Worm (Caenorhabditis elegans) whole organism, young adult: Measurements from ENCODE around the gene rpl-33.

ENCODE experiments used
- B0019.2 ChIP-seq: fragments of 200-800 bp; sonication (Bioruptor generic); conservative IDR thresholded peaks from 2 replicates; pipeline ENCODE4 v1.3.6; 2022; ENCODE audit warnings: missing genetic modification reagents, missing genetic modification characterization, missing compliant biosample characterization
- B0336.3 ChIP-seq: fragments of 200-800 bp; sonication (Bioruptor generic); IDR thresholded peaks from 2 replicates; pipeline ENCODE4 v1.3.6; 2022; ENCODE audit warnings: missing genetic modification characterization, missing compliant biosample characterization
- C06A6.2 ChIP-seq: fragments of 200-800 bp; sonication (Bioruptor generic); conservative IDR thresholded peaks from 2 replicates; pipeline ENCODE4 v1.3.6; 2022; ENCODE audit warnings: missing genetic modification characterization, missing compliant biosample characterization
- F49E8.2 ChIP-seq: sonication (generic microtip); optimal IDR thresholded peaks from 3 replicates; lab custom pipeline; 2017; ENCODE audit warnings: missing genetic modification characterization, mild to moderate bottlenecking, missing compliant biosample characterization, antibody characterized with exemption, moderate library complexity; ENCODE audit not compliant: insufficient read depth
- F52B5.7 ChIP-seq: sonication (generic microtip); optimal IDR thresholded peaks from 2 replicates; lab custom pipeline; 2016; ENCODE audit warnings: mild to moderate bottlenecking, missing genetic modification characterization, missing compliant biosample characterization
- T26A5.8 ChIP-seq: sonication (generic microtip); optimal IDR thresholded peaks from 2 replicates; lab custom pipeline; 2016; ENCODE audit warnings: missing genetic modification characterization, missing compliant biosample characterization
- Y53F4B.3 ChIP-seq: fragments of 200-800 bp; sonication (Bioruptor generic); IDR thresholded peaks from 2 replicates; pipeline ENCODE4 v1.3.6; 2022; ENCODE audit warnings: missing genetic modification reagents, missing genetic modification characterization, missing compliant biosample characterization
- Y53G8AR.9 ChIP-seq: fragments of 200-800 bp; sonication (Bioruptor generic); conservative IDR thresholded peaks from 2 replicates; pipeline ENCODE4 v1.3.6; 2022; ENCODE audit warnings: missing genetic modification reagents, missing genetic modification characterization, missing compliant biosample characterization
- Y67H2A.10 ChIP-seq: fragments of 200-800 bp; sonication (Bioruptor generic); conservative IDR thresholded peaks from 2 replicates; pipeline ENCODE4 v1.3.6; 2022; ENCODE audit warnings: missing genetic modification reagents, missing genetic modification characterization, missing compliant biosample characterization
- ama-1 ChIP-seq, 3 experiments: fragments of 150-350 bp in 1 of 3; sonication (generic microtip) in 2 of 3; optimal IDR thresholded peaks; 2 replicates each; lab custom pipeline; 2014 to 2018; ENCODE audit warnings: missing biosample characterization in 2 of 3, missing genetic modification characterization in 2 of 3, missing genetic modification reagents in 2 of 3
- atf-7 ChIP-seq: sonication (generic microtip); optimal IDR thresholded peaks from 2 replicates; lab custom pipeline; 2017; ENCODE audit warnings: mild to moderate bottlenecking, missing genetic modification characterization, missing compliant biosample characterization
- athp-1 ChIP-seq: sonication (generic microtip); optimal IDR thresholded peaks from 2 replicates; lab custom pipeline; 2017; ENCODE audit warnings: mild to moderate bottlenecking, missing genetic modification characterization, missing compliant biosample characterization
- attf-5 ChIP-seq: fragments of 200-800 bp; sonication (Bioruptor generic); optimal IDR thresholded peaks from 2 replicates; lab custom pipeline; 2018; ENCODE audit warnings: mild to moderate bottlenecking, missing genetic modification characterization, missing compliant biosample characterization
- bed-1 ChIP-seq: fragments of 200-800 bp; sonication (Bioruptor generic); IDR thresholded peaks from 2 replicates; pipeline ENCODE4 v1.3.6; 2022; ENCODE audit warnings: missing genetic modification reagents, missing genetic modification characterization, missing compliant biosample characterization
- cebp-1 ChIP-seq, 2 experiments: fragments of 200-800 bp in 1 of 2; sonication (Bioruptor generic) in 1 of 2; sonication (generic microtip) in 1 of 2; IDR thresholded peaks in 1 of 2; optimal IDR thresholded peaks in 1 of 2; 2 replicates each; pipeline versions ENCODE4 v1.3.6 to Lab custom; 2017 to 2022; ENCODE audit warnings: missing compliant biosample characterization in 2 of 2, missing genetic modification characterization in 2 of 2, mild to moderate bottlenecking in 1 of 2, missing genetic modification reagents in 1 of 2, moderate library complexity in 1 of 2
- chd-7 ChIP-seq: sonication (generic microtip); optimal IDR thresholded peaks from 2 replicates; lab custom pipeline; 2016; ENCODE audit warnings: mild to moderate bottlenecking, missing genetic modification characterization, moderate library complexity, missing compliant biosample characterization
- die-1 ChIP-seq: sonication (generic microtip); optimal IDR thresholded peaks from 2 replicates; lab custom pipeline; 2016; ENCODE audit warnings: missing genotype, mild to moderate bottlenecking, missing genetic modification characterization, missing compliant biosample characterization
- egl-18 ChIP-seq: fragments of 200-800 bp; sonication (Bioruptor generic); IDR thresholded peaks from 2 replicates; pipeline ENCODE4 v1.3.6; 2022; ENCODE audit warnings: missing genetic modification reagents, missing genetic modification characterization, missing compliant biosample characterization
- gei-17 ChIP-seq: fragments of 200-800 bp; sonication (Bioruptor generic); optimal IDR thresholded peaks from 2 replicates; lab custom pipeline; 2018; ENCODE audit warnings: mild to moderate bottlenecking, missing genetic modification characterization, missing compliant biosample characterization
- him-1 ChIP-seq: sonication (generic microtip); optimal IDR thresholded peaks from 2 replicates; lab custom pipeline; 2016; ENCODE audit warnings: missing genotype, missing genetic modification reagents, missing genetic modification characterization, missing compliant biosample characterization
- hlh-26 ChIP-seq: fragments of 200-800 bp; sonication (Bioruptor generic); conservative IDR thresholded peaks from 2 replicates; pipeline ENCODE4 v1.3.6; 2022; ENCODE audit warnings: missing genetic modification reagents, missing genetic modification characterization, missing compliant biosample characterization
- hmg-20 ChIP-seq: fragments of 200-800 bp; sonication (Bioruptor generic); IDR thresholded peaks from 2 replicates; pipeline ENCODE4 v1.3.6; 2022; ENCODE audit warnings: missing genetic modification reagents, missing genetic modification characterization, missing compliant biosample characterization
- hrde-1 ChIP-seq: sonication (generic microtip); optimal IDR thresholded peaks from 2 replicates; lab custom pipeline; 2016; ENCODE audit warnings: missing genetic modification characterization, mild to moderate bottlenecking, missing compliant biosample characterization, moderate library complexity, missing genotype, missing genetic modification reagents, borderline replicate concordance
- hsf-1 ChIP-seq: fragments of 200-800 bp; sonication (Bioruptor generic); IDR thresholded peaks from 2 replicates; pipeline ENCODE4 v1.3.6; 2022; ENCODE audit warnings: missing genetic modification reagents, missing genetic modification characterization, missing compliant biosample characterization
- lag-1 ChIP-seq: fragments of 200-800 bp; sonication (Bioruptor generic); IDR thresholded peaks from 2 replicates; pipeline ENCODE4 v1.3.6; 2022; ENCODE audit warnings: missing genetic modification reagents, missing genetic modification characterization, missing compliant biosample characterization
- let-607 ChIP-seq, 2 experiments: fragments of 200-800 bp in 1 of 2; sonication (Bioruptor generic) in 1 of 2; sonication (generic microtip) in 1 of 2; optimal IDR thresholded peaks; 2 replicates each; lab custom pipeline; 2016 to 2018; ENCODE audit warnings: mild to moderate bottlenecking in 2 of 2, missing compliant biosample characterization in 2 of 2, missing genetic modification characterization in 2 of 2, moderate library complexity in 2 of 2, missing genotype in 1 of 2
- lin-26 ChIP-seq: fragments of 200-800 bp; sonication (Bioruptor generic); IDR thresholded peaks from 2 replicates; pipeline ENCODE4 v1.3.6; 2022; ENCODE audit warnings: missing genetic modification reagents, missing genetic modification characterization, missing compliant biosample characterization
- lin-35 ChIP-seq, 3 experiments: fragments of 150-350 bp in 2 of 3; sonication (generic microtip) in 1 of 3; optimal IDR thresholded peaks; 2 replicates each; lab custom pipeline; 2014 to 2018; ENCODE audit warnings: missing biosample characterization in 3 of 3, missing genetic modification characterization in 3 of 3, missing genetic modification reagents in 3 of 3
- lsl-1 ChIP-seq: fragments of 200-800 bp; sonication (Bioruptor generic); optimal IDR thresholded peaks from 2 replicates; lab custom pipeline; 2018; ENCODE audit warnings: mild to moderate bottlenecking, missing genetic modification characterization, moderate library complexity, missing compliant biosample characterization
- madf-6 ChIP-seq: fragments of 200-800 bp; sonication (Bioruptor generic); IDR thresholded peaks from 2 replicates; pipeline ENCODE4 v1.3.6; 2022; ENCODE audit warnings: missing genetic modification reagents, missing genetic modification characterization, missing compliant biosample characterization
- mcd-1 ChIP-seq: fragments of 200-800 bp; sonication (Bioruptor generic); IDR thresholded peaks from 2 replicates; pipeline ENCODE4 v1.3.6; 2022; ENCODE audit warnings: missing genetic modification reagents, missing genetic modification characterization, missing compliant biosample characterization
- mxl-1 ChIP-seq: sonication (generic microtip); optimal IDR thresholded peaks from 2 replicates; lab custom pipeline; 2016; ENCODE audit warnings: missing genetic modification characterization, missing compliant biosample characterization
- nhr-80 ChIP-seq: sonication (generic microtip); optimal IDR thresholded peaks from 2 replicates; lab custom pipeline; 2016; ENCODE audit warnings: missing genetic modification characterization, missing compliant biosample characterization
- nhr-90 ChIP-seq: sonication (generic microtip); optimal IDR thresholded peaks from 2 replicates; lab custom pipeline; 2016; ENCODE audit warnings: missing genotype, mild to moderate bottlenecking, missing genetic modification characterization, missing compliant biosample characterization
- snpc-1.3 ChIP-seq: sonication (generic microtip); optimal IDR thresholded peaks from 2 replicates; lab custom pipeline; 2017; ENCODE audit warnings: missing genetic modification characterization, mild to moderate bottlenecking, missing compliant biosample characterization, antibody characterized with exemption, moderate library complexity, missing genotype, missing genetic modification reagents; ENCODE audit not compliant: insufficient read depth
- tbp1 ChIP-seq: fragments of 200-800 bp; sonication (Bioruptor generic); optimal IDR thresholded peaks from 2 replicates; lab custom pipeline; 2018; ENCODE audit warnings: mild to moderate bottlenecking, missing genetic modification characterization, missing compliant biosample characterization
- tlf-1 ChIP-seq: fragments of 200-800 bp; sonication (Bioruptor generic); optimal IDR thresholded peaks from 2 replicates; lab custom pipeline; 2018; ENCODE audit warnings: mild to moderate bottlenecking, missing genetic modification characterization, missing compliant biosample characterization
- unc-130 ChIP-seq: sonication (generic microtip); optimal IDR thresholded peaks from 2 replicates; lab custom pipeline; 2016; ENCODE audit warnings: missing genetic modification reagents, missing genetic modification characterization, missing compliant biosample characterization
- xnd-1 ChIP-seq: sonication (generic microtip); optimal IDR thresholded peaks from 2 replicates; lab custom pipeline; 2016; ENCODE audit warnings: missing genotype, missing genetic modification reagents, missing genetic modification characterization, missing compliant biosample characterization
- ztf-25 ChIP-seq: fragments of 200-800 bp; sonication (Bioruptor generic); IDR thresholded peaks from 2 replicates; pipeline ENCODE4 v1.3.6; 2022; ENCODE audit warnings: missing genetic modification reagents, missing genetic modification characterization, missing compliant biosample characterization
- ztf-26 ChIP-seq: sonication (generic microtip); optimal IDR thresholded peaks from 2 replicates; lab custom pipeline; 2017; ENCODE audit warnings: missing genetic modification characterization, missing compliant biosample characterization

Gene rpl-33

ce11 chrII:7069866-7070265 is 35.5 kb upstream of the rpl-33 start, which contains the start of gene him-14:
Gene him-14 (minus strand): TSS chrII:7069966.
- TF ChIP-seq xnd-1 (tag; lab: Kevin White, UChicago) (no peak), hrde-1 (tag; lab: Kevin White, UChicago) (no peak), die-1 (tag; lab: Kevin White, UChicago) (no peak), madf-6 (GFP tag; lab: Robert Waterston, UW) (peak; percentile 24; the same call in 1 of the 2 replicates), snpc-1.3 (peak; percentile 1), ztf-26 (tag; lab: Kevin White, UChicago) (no peak), mxl-1 (tag; lab: Kevin White, UChicago) (no peak), B0336.3 (no peak), B0019.2 (GFP tag; lab: Robert Waterston, UW) (no peak), ama-1 (optimal IDR thresholded peaks at IDR 0.05; lab: Kevin White, UChicago) (no peak), ama-1 (GFP tag; optimal IDR thresholded peaks at IDR 0.05; lab: Kevin White, UChicago) (no peak), F49E8.2 (tag; lab: Kevin White, UChicago) (peak; percentile 14), him-1 (tag; lab: Kevin White, UChicago) (peak; percentile 10), cebp-1 (GFP tag; IDR thresholded peaks at IDR 0.05; lab: Robert Waterston, UW) (no peak), cebp-1 (tag; optimal IDR thresholded peaks at IDR 0.05; lab: Kevin White, UChicago) (no peak), atf-7 (tag; lab: Kevin White, UChicago) (no peak), ztf-25 (GFP tag; lab: Robert Waterston, UW) (no peak), hlh-26 (GFP tag; lab: Robert Waterston, UW) (no peak), athp-1 (tag; lab: Kevin White, UChicago) (no peak), lsl-1 (GFP tag; lab: Kevin White, UChicago) (no peak), hmg-20 (GFP tag; lab: Robert Waterston, UW) (no peak), F52B5.7 (tag; lab: Kevin White, UChicago) (no peak), lag-1 (GFP tag; lab: Robert Waterston, UW) (no peak), Y53G8AR.9 (0 out of 2 replicates have a peak, but pooled peaks have one; percentile 17), unc-130 (no peak)
- TF ChIP-seq, all 124 proteins: peak for 5

ce11 chrII:7070434-7070833 is 34.9 kb upstream of the rpl-33 start:
- TF ChIP-seq bed-1 (GFP tag; lab: Robert Waterston, UW) = 0 out of 2 replicates have a peak, but pooled peaks have one; percentile 16
- TF ChIP-seq lsl-1 (GFP tag; lab: Kevin White, UChicago) = no peak

ce11 chrII:7072315-7072589 is 33.1 kb upstream of the rpl-33 start, which contains the start of gene kars-1:
Gene kars-1 (minus strand): TSS chrII:7072415.
- TF ChIP-seq nhr-90 (tag; lab: Kevin White, UChicago) (no peak), nhr-80 (no peak), xnd-1 (tag; lab: Kevin White, UChicago) (no peak), C06A6.2 (GFP tag; lab: Robert Waterston, UW) (no peak), tbp1 (no peak), T26A5.8 (tag; lab: Kevin White, UChicago) (no peak)

ce11 chrII:7072590-7073536 is 32.5 kb upstream of the rpl-33 start:
- TF ChIP-seq lin-35 (GFP tag; optimal IDR thresholded peaks at IDR 0.05; lab: Kevin White, UChicago) = peak in 1 of 3 experiments; percentile 28
- peak; percentile 21 for TF ChIP-seq attf-5 (GFP tag; lab: Kevin White, UChicago)
- TF ChIP-seq egl-18 (GFP tag; lab: Robert Waterston, UW) = no peak
- peak in 1 of 2 experiments; percentile 40 for TF ChIP-seq let-607 (tag; optimal IDR thresholded peaks at IDR 0.05; lab: Kevin White, UChicago)
- TF ChIP-seq hmg-20 (GFP tag; lab: Robert Waterston, UW) = no peak
- peak; percentile 11 for TF ChIP-seq chd-7
- no peak for TF ChIP-seq tlf-1 (GFP tag; lab: Kevin White, UChicago)
- TF ChIP-seq gei-17 (GFP tag; lab: Kevin White, UChicago) = no peak
- TF ChIP-seq hsf-1 (GFP tag; lab: Robert Waterston, UW) = no peak
- no peak for TF ChIP-seq athp-1 (tag; lab: Kevin White, UChicago)
- TF ChIP-seq Y53F4B.3 = no peak
- no peak for TF ChIP-seq lin-26 (GFP tag; lab: Robert Waterston, UW)
- TF ChIP-seq cebp-1 (GFP tag; IDR thresholded peaks at IDR 0.05; lab: Robert Waterston, UW) = no peak
- TF ChIP-seq cebp-1 (tag; optimal IDR thresholded peaks at IDR 0.05; lab: Kevin White, UChicago) = peak; percentile 11
- TF ChIP-seq mcd-1 (GFP tag; lab: Robert Waterston, UW) = peak; percentile 69
- no peak for TF ChIP-seq Y67H2A.10 (GFP tag; lab: Robert Waterston, UW)
